Worm (Caenorhabditis elegans) whole organism, L1 larva: ENCODE measurements around the gene ZK1055.2.

Source experiments
- C04F5.9 ChIP-seq: sonication (generic microtip); optimal IDR thresholded peaks from 2 replicates; lab custom pipeline; 2016; ENCODE audit warnings: missing genetic modification characterization, missing compliant biosample characterization
- C16A3.4 ChIP-seq: fragments of 150-350 bp; optimal IDR thresholded peaks from 2 replicates; lab custom pipeline; 2014; ENCODE audit warnings: missing biosample characterization, missing genetic modification characterization
- F16B12.6 ChIP-seq: fragments of 150-350 bp; optimal IDR thresholded peaks from 2 replicates; lab custom pipeline; 2014; ENCODE audit warnings: missing biosample characterization, missing genetic modification characterization
- Y116A8C.19 ChIP-seq: sonication (generic microtip); optimal IDR thresholded peaks from 2 replicates; lab custom pipeline; 2016; ENCODE audit warnings: missing compliant biosample characterization, missing genetic modification characterization, borderline replicate concordance
- aha-1 ChIP-seq: fragments of 150-350 bp; optimal IDR thresholded peaks from 2 replicates; lab custom pipeline; 2014; ENCODE audit warnings: missing biosample characterization, missing genetic modification characterization
- aly-2 ChIP-seq: fragments of 150-350 bp; optimal IDR thresholded peaks from 2 replicates; lab custom pipeline; 2014; ENCODE audit warnings: missing biosample characterization, missing genetic modification characterization
- ama-1 ChIP-seq: fragments of 150-350 bp; optimal IDR thresholded peaks from 2 replicates; lab custom pipeline; 2014
- blmp-1 ChIP-seq: fragments of 150-350 bp; optimal IDR thresholded peaks from 2 replicates; lab custom pipeline; 2014; ENCODE audit warnings: missing biosample characterization, missing genetic modification characterization
- ceh-63 ChIP-seq: fragments of 200-800 bp; sonication (Bioruptor generic); optimal IDR thresholded peaks from 2 replicates; lab custom pipeline; 2018; ENCODE audit warnings: mild to moderate bottlenecking, missing genetic modification characterization, missing compliant biosample characterization
- ceh-8 ChIP-seq: fragments of 200-800 bp; sonication (Bioruptor generic); optimal IDR thresholded peaks from 2 replicates; lab custom pipeline; 2018; ENCODE audit warnings: mild to moderate bottlenecking, missing genetic modification characterization, moderate library complexity, missing compliant biosample characterization
- ceh-88 ChIP-seq: fragments of 200-800 bp; sonication (Bioruptor generic); IDR thresholded peaks from 2 replicates; pipeline ENCODE4 v1.3.6; 2022; ENCODE audit warnings: missing genetic modification characterization, missing compliant biosample characterization
- ces-1 ChIP-seq: fragments of 150-350 bp; optimal IDR thresholded peaks from 2 replicates; lab custom pipeline; 2014; ENCODE audit warnings: missing biosample characterization, missing genetic modification reagents, missing genetic modification characterization
- dpl-1 ChIP-seq, 3 experiments: fragments of 150-350 bp in 2 of 3; sonication (generic microtip) in 1 of 3; optimal IDR thresholded peaks; 2 replicates each; lab custom pipeline; 2014 to 2017; ENCODE audit warnings: missing biosample characterization in 3 of 3, missing genetic modification characterization in 3 of 3, missing genetic modification reagents in 3 of 3
- dsc-1 ChIP-seq: sonication (generic microtip); optimal IDR thresholded peaks from 2 replicates; lab custom pipeline; 2016; ENCODE audit warnings: mild to moderate bottlenecking, missing genetic modification characterization, missing compliant biosample characterization
- efl-3 ChIP-seq: fragments of 200-800 bp; sonication (Bioruptor generic); optimal IDR thresholded peaks from 2 replicates; lab custom pipeline; 2018; ENCODE audit warnings: mild to moderate bottlenecking, missing genetic modification characterization, missing compliant biosample characterization
- egl-27 ChIP-seq, 2 experiments: fragments of 150-350 bp in 1 of 2; sonication (generic microtip); optimal IDR thresholded peaks; 3 replicates each; lab custom pipeline; 2017 to 2018; ENCODE audit warnings: missing biosample characterization in 2 of 2, missing genetic modification characterization in 2 of 2, missing genetic modification reagents in 2 of 2
- elt-3 ChIP-seq, 6 experiments: fragments of 150-350 bp in 1 of 6; sonication (generic microtip); optimal IDR thresholded peaks; 2 replicates each; lab custom pipeline; 2017 to 2018; ENCODE audit warnings: missing biosample characterization in 6 of 6, missing genetic modification characterization in 6 of 6, inconsistent platforms in 1 of 6
- ets-5 ChIP-seq: fragments of 200-800 bp; sonication (Bioruptor generic); IDR thresholded peaks from 2 replicates; pipeline ENCODE4 v1.3.6; 2022; ENCODE audit warnings: missing genetic modification characterization, missing compliant biosample characterization
- fkh-8 ChIP-seq: sonication (generic microtip); optimal IDR thresholded peaks from 2 replicates; lab custom pipeline; 2016; ENCODE audit warnings: mild to moderate bottlenecking, missing genetic modification characterization, missing compliant biosample characterization
- fos-1 ChIP-seq: fragments of 150-350 bp; optimal IDR thresholded peaks from 2 replicates; lab custom pipeline; 2014; ENCODE audit warnings: missing biosample characterization, missing genetic modification characterization
- grh-1 ChIP-seq: fragments of 200-800 bp; sonication (Bioruptor generic); IDR thresholded peaks from 2 replicates; pipeline ENCODE4 v1.3.6; 2022; ENCODE audit warnings: missing genetic modification reagents, missing genetic modification characterization, missing compliant biosample characterization
- hpl-2 ChIP-seq: fragments of 150-350 bp; optimal IDR thresholded peaks from 2 replicates; lab custom pipeline; 2014; ENCODE audit warnings: missing biosample characterization, missing genetic modification reagents, missing genetic modification characterization
- irx-1 ChIP-seq: sonication (generic microtip); optimal IDR thresholded peaks from 2 replicates; lab custom pipeline; 2016; ENCODE audit warnings: missing genetic modification characterization, missing compliant biosample characterization
- isw-1 ChIP-seq: fragments of 200-800 bp; sonication (Bioruptor generic); IDR thresholded peaks from 2 replicates; pipeline ENCODE4 v1.3.6; 2022; ENCODE audit warnings: missing genetic modification characterization, missing compliant biosample characterization
- jun-1 ChIP-seq: fragments of 150-350 bp; optimal IDR thresholded peaks from 2 replicates; lab custom pipeline; 2014; ENCODE audit warnings: missing biosample characterization, missing genetic modification reagents, missing genetic modification characterization
- lin-14 ChIP-seq: fragments of 200-800 bp; sonication (Bioruptor generic); optimal IDR thresholded peaks from 2 replicates; lab custom pipeline; 2018; ENCODE audit warnings: mild to moderate bottlenecking, missing genetic modification characterization, moderate library complexity, missing compliant biosample characterization
- lir-3 ChIP-seq: sonication (generic microtip); optimal IDR thresholded peaks from 2 replicates; lab custom pipeline; 2016; ENCODE audit warnings: mild to moderate bottlenecking, missing genetic modification characterization, moderate library complexity, missing compliant biosample characterization; ENCODE audit not compliant: poor library complexity
- mab-9 ChIP-seq: fragments of 200-800 bp; sonication (Bioruptor generic); IDR thresholded peaks from 2 replicates; pipeline ENCODE4 v1.3.6; 2022; ENCODE audit warnings: missing genetic modification reagents, missing genetic modification characterization, missing compliant biosample characterization
- mef-2 ChIP-seq: fragments of 150-350 bp; optimal IDR thresholded peaks from 2 replicates; lab custom pipeline; 2014; ENCODE audit warnings: missing biosample characterization, missing genetic modification characterization
- mep-1 ChIP-seq: fragments of 150-350 bp; optimal IDR thresholded peaks from 2 replicates; lab custom pipeline; 2014; ENCODE audit warnings: missing biosample characterization, missing genetic modification characterization
- nhr-19 ChIP-seq: fragments of 200-800 bp; sonication (Bioruptor generic); conservative IDR thresholded peaks from 2 replicates; pipeline ENCODE4 v1.3.6; 2022; ENCODE audit warnings: missing genetic modification characterization, missing compliant biosample characterization
- nhr-237 ChIP-seq: fragments of 150-350 bp; optimal IDR thresholded peaks from 2 replicates; lab custom pipeline; 2014; ENCODE audit warnings: missing biosample characterization, missing genetic modification characterization
- nhr-28 ChIP-seq: fragments of 150-350 bp; optimal IDR thresholded peaks from 2 replicates; lab custom pipeline; 2014; ENCODE audit warnings: missing biosample characterization, missing genetic modification characterization
- nhr-47 ChIP-seq: sonication (generic microtip); optimal IDR thresholded peaks from 2 replicates; lab custom pipeline; 2016; ENCODE audit warnings: mild to moderate bottlenecking, missing genetic modification characterization, moderate library complexity, missing compliant biosample characterization
- nhr-71 ChIP-seq: sonication (generic microtip); optimal IDR thresholded peaks from 2 replicates; lab custom pipeline; 2016; ENCODE audit warnings: mild to moderate bottlenecking, missing genetic modification characterization, moderate library complexity, missing compliant biosample characterization
- nhr-77 ChIP-seq: fragments of 150-350 bp; optimal IDR thresholded peaks from 2 replicates; lab custom pipeline; 2014; ENCODE audit warnings: missing biosample characterization, missing genetic modification characterization
- nhr-84 ChIP-seq: sonication (generic microtip); optimal IDR thresholded peaks from 2 replicates; lab custom pipeline; 2017; ENCODE audit warnings: missing biosample characterization, missing genetic modification characterization
- nhr-90 ChIP-seq: sonication (generic microtip); optimal IDR thresholded peaks from 2 replicates; lab custom pipeline; 2016; ENCODE audit warnings: mild to moderate bottlenecking, missing genetic modification characterization, missing compliant biosample characterization; ENCODE audit not compliant: poor library complexity
- pag-3 ChIP-seq: sonication (generic microtip); optimal IDR thresholded peaks from 2 replicates; lab custom pipeline; 2017; ENCODE audit warnings: missing genetic modification characterization, mild to moderate bottlenecking, missing compliant biosample characterization, antibody characterized with exemption, borderline replicate concordance; ENCODE audit not compliant: insufficient read depth
- pax-3 ChIP-seq: fragments of 200-800 bp; sonication (Bioruptor generic); optimal IDR thresholded peaks from 2 replicates; lab custom pipeline; 2018; ENCODE audit warnings: mild to moderate bottlenecking, missing genetic modification characterization, moderate library complexity, missing compliant biosample characterization
- pqm-1 ChIP-seq: sonication (generic microtip); optimal IDR thresholded peaks from 3 replicates; lab custom pipeline; 2017; ENCODE audit warnings: missing biosample characterization, missing genetic modification characterization
- skn-1 ChIP-seq: fragments of 150-350 bp; optimal IDR thresholded peaks from 2 replicates; lab custom pipeline; 2014; ENCODE audit warnings: missing biosample characterization, missing genetic modification characterization
- sox-4 ChIP-seq: sonication (generic microtip); optimal IDR thresholded peaks from 2 replicates; lab custom pipeline; 2016; ENCODE audit warnings: missing genetic modification characterization, missing compliant biosample characterization
- sup-37 ChIP-seq: fragments of 200-800 bp; sonication (Bioruptor generic); optimal IDR thresholded peaks from 2 replicates; lab custom pipeline; 2018; ENCODE audit warnings: mild to moderate bottlenecking, missing genetic modification characterization, missing compliant biosample characterization
- tbx-2 ChIP-seq: sonication (generic microtip); optimal IDR thresholded peaks from 2 replicates; lab custom pipeline; 2016; ENCODE audit warnings: missing genetic modification characterization, missing compliant biosample characterization
- tlp-1 ChIP-seq: fragments of 150-350 bp; optimal IDR thresholded peaks from 2 replicates; lab custom pipeline; 2014; ENCODE audit warnings: missing biosample characterization, missing genetic modification characterization
- unc-30 ChIP-seq: sonication (generic microtip); optimal IDR thresholded peaks from 2 replicates; lab custom pipeline; 2017; ENCODE audit warnings: missing biosample characterization, missing genetic modification characterization
- unc-62 ChIP-seq: fragments of 150-350 bp; optimal IDR thresholded peaks from 2 replicates; lab custom pipeline; 2014; ENCODE audit warnings: missing biosample characterization, missing genetic modification reagents, missing genetic modification characterization
- unc-86 ChIP-seq: sonication (generic microtip); optimal IDR thresholded peaks from 2 replicates; lab custom pipeline; 2016; ENCODE audit warnings: missing genetic modification characterization, missing compliant biosample characterization
- unc-98 ChIP-seq: fragments of 200-800 bp; sonication (Bioruptor generic); IDR thresholded peaks from 2 replicates; pipeline ENCODE4 v1.3.6; 2022; ENCODE audit warnings: missing genetic modification characterization, missing compliant biosample characterization
- xbp-1 ChIP-seq: sonication (generic microtip); optimal IDR thresholded peaks from 2 replicates; lab custom pipeline; 2016; ENCODE audit warnings: missing genetic modification characterization, missing compliant biosample characterization
- zag-1 ChIP-seq: fragments of 150-350 bp; optimal IDR thresholded peaks from 2 replicates; lab custom pipeline; 2014; ENCODE audit warnings: missing biosample characterization, missing genetic modification characterization
- ztf-11 ChIP-seq, 2 experiments: sonication (generic microtip); optimal IDR thresholded peaks; 2 replicates each; lab custom pipeline; 2016 to 2017; ENCODE audit warnings: missing genetic modification characterization in 2 of 2, missing biosample characterization in 1 of 2, missing compliant biosample characterization in 1 of 2

Gene ZK1055.2

ce11 chrV:6614152-6614734 lies 23.9 kb downstream of the ZK1055.2 start, which contains the start of gene cpr-4 (continued):
- no peak for TF ChIP-seq irx-1 (tag; lab: Kevin White, UChicago)
- TF ChIP-seq ets-5: no peak
- no peak for TF ChIP-seq fos-1 (tag; lab: Kevin White, UChicago)
- TF ChIP-seq egl-27 (tag; optimal IDR thresholded peaks at IDR 0.05; lab: Kevin White, UChicago): no peak
- TF ChIP-seq zag-1: no peak
- TF ChIP-seq mef-2 (tag; lab: Kevin White, UChicago): no peak
- no peak for TF ChIP-seq tbx-2
- TF ChIP-seq xbp-1 (tag; lab: Kevin White, UChicago): no peak
- peak; percentile 94 for TF ChIP-seq pqm-1 (tag; lab: Kevin White, UChicago)
- TF ChIP-seq nhr-28 (tag; lab: Kevin White, UChicago): no peak
- no peak for TF ChIP-seq nhr-77
- no peak for TF ChIP-seq aly-2 (tag; lab: Kevin White, UChicago)
- no peak for TF ChIP-seq blmp-1
- TF ChIP-seq tlp-1 (tag; lab: Kevin White, UChicago): peak; percentile 34
- no peak for TF ChIP-seq aha-1 (tag; lab: Kevin White, UChicago)
- TF ChIP-seq nhr-90 (tag; lab: Kevin White, UChicago): peak; percentile 48
- TF ChIP-seq jun-1 (tag; lab: Kevin White, UChicago): peak; percentile 46
- no peak for TF ChIP-seq ces-1 (GFP tag; lab: Kevin White, UChicago)
- TF ChIP-seq unc-62 (GFP tag; lab: Kevin White, UChicago): no peak
- no peak for TF ChIP-seq efl-3 (GFP tag; lab: Kevin White, UChicago)
- TF ChIP-seq elt-3 (tag; optimal IDR thresholded peaks at IDR 0.05; lab: Kevin White, UChicago): no peak
- no peak for TF ChIP-seq unc-98 (GFP tag; lab: Robert Waterston, UW)
- peak; percentile 28 for TF ChIP-seq ama-1 (lab: Kevin White, UChicago)
- TF ChIP-seq nhr-71 (tag; lab: Kevin White, UChicago): peak; percentile 48
- no peak for TF ChIP-seq Y116A8C.19 (tag; lab: Kevin White, UChicago)
- no peak for TF ChIP-seq unc-86 (tag; lab: Kevin White, UChicago)
- no peak for TF ChIP-seq dpl-1 (GFP tag; optimal IDR thresholded peaks at IDR 0.05; lab: Kevin White, UChicago)
- TF ChIP-seq F16B12.6 (tag; lab: Kevin White, UChicago): no peak
- TF ChIP-seq nhr-237 (tag; lab: Kevin White, UChicago): no peak
- TF ChIP-seq C16A3.4: no peak
- TF ChIP-seq nhr-47: no peak
- no peak for TF ChIP-seq unc-30 (tag; lab: Kevin White, UChicago)
- no peak for TF ChIP-seq mab-9 (GFP tag; lab: Robert Waterston, UW)
- TF ChIP-seq ceh-8 (GFP tag; lab: Kevin White, UChicago): no peak
- TF ChIP-seq pax-3: no peak
- no peak for TF ChIP-seq dsc-1
- TF ChIP-seq sox-4 (tag; lab: Kevin White, UChicago): no peak
- TF ChIP-seq sup-37 (GFP tag; lab: Kevin White, UChicago): no peak
- no peak for TF ChIP-seq nhr-84 (tag; lab: Kevin White, UChicago)
- TF ChIP-seq ceh-63 (GFP tag; lab: Kevin White, UChicago): no peak
- no peak for TF ChIP-seq hpl-2
- no peak for TF ChIP-seq fkh-8 (tag; lab: Kevin White, UChicago)
- no peak for TF ChIP-seq lin-14
- TF ChIP-seq nhr-19 (GFP tag; lab: Robert Waterston, UW): no peak
- no peak for TF ChIP-seq C04F5.9 (tag; lab: Kevin White, UChicago)
- TF ChIP-seq ztf-11 (tag; optimal IDR thresholded peaks at IDR 0.05; lab: Kevin White, UChicago): no peak
- TF ChIP-seq mep-1 (tag; lab: Kevin White, UChicago): no peak
- TF ChIP-seq isw-1: no peak
- no peak for TF ChIP-seq lir-3
- TF ChIP-seq grh-1 (GFP tag; lab: Robert Waterston, UW): no peak
- TF ChIP-seq ceh-88: no peak
- no peak for TF ChIP-seq pag-3
- peak; percentile 10 for TF ChIP-seq skn-1 (tag; lab: Kevin White, UChicago)
